Worm (Caenorhabditis elegans) whole organism, L4 larva: ENCODE measurements around the gene fbxb-42.

ENCODE experiments used
- D1046.2 ChIP-seq: fragments of 200-800 bp; sonication (Bioruptor generic); IDR thresholded peaks from 2 replicates; pipeline ENCODE4 v1.3.6; 2022; ENCODE audit warnings: missing genetic modification characterization, missing compliant biosample characterization
- F10B5.3 ChIP-seq: sonication (generic microtip); optimal IDR thresholded peaks from 2 replicates; lab custom pipeline; 2016; ENCODE audit warnings: mild to moderate bottlenecking, missing genetic modification characterization, missing compliant biosample characterization
- F26F4.8 ChIP-seq: fragments of 200-800 bp; sonication (Bioruptor generic); conservative IDR thresholded peaks from 2 replicates; pipeline ENCODE4 v1.3.6; 2022; ENCODE audit warnings: missing genetic modification characterization, missing compliant biosample characterization
- F44E2.7 ChIP-seq: fragments of 200-800 bp; sonication (Bioruptor generic); IDR thresholded peaks from 2 replicates; pipeline ENCODE4 v2.1.2; 2022; ENCODE audit warnings: missing genetic modification characterization, missing compliant biosample characterization
- R02D3.7 ChIP-seq: fragments of 150-350 bp; sonication (generic microtip); optimal IDR thresholded peaks from 3 replicates; lab custom pipeline; 2014; ENCODE audit warnings: missing biosample characterization, missing genetic modification characterization
- T26A8.4 ChIP-seq: fragments of 200-800 bp; sonication (Bioruptor generic); IDR thresholded peaks from 2 replicates; pipeline ENCODE4 v1.3.6; 2022; ENCODE audit warnings: missing genetic modification characterization, missing compliant biosample characterization
- Y48G9A.11 ChIP-seq: fragments of 200-800 bp; sonication (Bioruptor generic); IDR thresholded peaks from 2 replicates; pipeline ENCODE4 v1.3.6; 2022; ENCODE audit warnings: missing genetic modification reagents, missing genetic modification characterization, missing compliant biosample characterization
- Y75B8A.6 ChIP-seq: fragments of 200-800 bp; sonication (Bioruptor generic); IDR thresholded peaks from 2 replicates; pipeline ENCODE4 v1.3.6; 2022; ENCODE audit warnings: missing genetic modification reagents, missing genetic modification characterization, missing compliant biosample characterization
- ceh-28 ChIP-seq: fragments of 150-350 bp; optimal IDR thresholded peaks from 2 replicates; lab custom pipeline; 2014; ENCODE audit warnings: missing biosample characterization, missing genetic modification reagents, missing genetic modification characterization
- ceh-82 ChIP-seq: sonication (generic microtip); optimal IDR thresholded peaks from 2 replicates; lab custom pipeline; 2017; ENCODE audit warnings: missing biosample characterization, missing genetic modification characterization
- ces-1 ChIP-seq: fragments of 150-350 bp; sonication (generic microtip); optimal IDR thresholded peaks from 4 replicates; lab custom pipeline; 2014; ENCODE audit warnings: missing biosample characterization, missing genetic modification reagents, missing genetic modification characterization
- ctbp-1 ChIP-seq: fragments of 200-800 bp; sonication (Bioruptor generic); IDR thresholded peaks from 2 replicates; pipeline ENCODE4 v1.3.6; 2022; ENCODE audit warnings: missing genetic modification reagents, missing genetic modification characterization, missing compliant biosample characterization
- daf-12 ChIP-seq: fragments of 150-350 bp; optimal IDR thresholded peaks from 2 replicates; lab custom pipeline; 2014; ENCODE audit warnings: missing biosample characterization, missing genetic modification reagents, missing genetic modification characterization
- daf-16 ChIP-seq, 3 experiments: sonication (generic microtip); optimal IDR thresholded peaks; 2 replicates each; lab custom pipeline; 2016 to 2017; ENCODE audit warnings: missing genetic modification characterization in 3 of 3, missing genetic modification reagents in 3 of 3, mild to moderate bottlenecking in 2 of 3, missing compliant biosample characterization in 2 of 3, missing biosample characterization in 1 of 3, moderate library complexity in 1 of 3
- daf-19 ChIP-seq: fragments of 200-800 bp; sonication (Bioruptor generic); conservative IDR thresholded peaks from 2 replicates; pipeline ENCODE4 v1.3.6; 2022; ENCODE audit warnings: missing genetic modification characterization, missing compliant biosample characterization
- daf-8 ChIP-seq: fragments of 200-800 bp; sonication (Bioruptor generic); IDR thresholded peaks from 2 replicates; pipeline ENCODE4 v1.3.6; 2022; ENCODE audit warnings: missing genetic modification characterization, missing compliant biosample characterization
- duxl-1 ChIP-seq: sonication (generic microtip); optimal IDR thresholded peaks from 2 replicates; lab custom pipeline; 2016; ENCODE audit warnings: mild to moderate bottlenecking, missing genetic modification characterization, moderate library complexity, missing compliant biosample characterization; ENCODE audit not compliant: poor library complexity
- dve-1 ChIP-seq: sonication (generic microtip); optimal IDR thresholded peaks from 2 replicates; lab custom pipeline; 2017; ENCODE audit warnings: antibody characterized with exemption, mild to moderate bottlenecking, missing genetic modification characterization, missing compliant biosample characterization; ENCODE audit not compliant: insufficient read depth
- egl-43 ChIP-seq: fragments of 200-800 bp; sonication (Bioruptor generic); IDR thresholded peaks from 2 replicates; pipeline ENCODE4 v1.3.6; 2022; ENCODE audit warnings: missing genetic modification reagents, missing genetic modification characterization, missing compliant biosample characterization
- hlh-11 ChIP-seq: fragments of 200-800 bp; sonication (Bioruptor generic); optimal IDR thresholded peaks from 2 replicates; lab custom pipeline; 2018; ENCODE audit warnings: mild to moderate bottlenecking, missing genetic modification characterization, missing compliant biosample characterization
- lin-1 ChIP-seq: fragments of 200-800 bp; sonication (Bioruptor generic); IDR thresholded peaks from 2 replicates; pipeline ENCODE4 v1.3.6; 2022; ENCODE audit warnings: missing genetic modification reagents, missing genetic modification characterization, missing compliant biosample characterization
- lin-13 ChIP-seq: fragments of 150-350 bp; optimal IDR thresholded peaks from 2 replicates; lab custom pipeline; 2014; ENCODE audit warnings: missing biosample characterization, missing genetic modification reagents, missing genetic modification characterization
- lin-29 ChIP-seq: fragments of 200-800 bp; sonication (Bioruptor generic); IDR thresholded peaks from 2 replicates; pipeline ENCODE4 v1.3.6; 2022; ENCODE audit warnings: missing genetic modification reagents, missing genetic modification characterization, missing compliant biosample characterization
- lin-39 ChIP-seq: fragments of 150-350 bp; optimal IDR thresholded peaks from 2 replicates; lab custom pipeline; 2014; ENCODE audit warnings: missing biosample characterization, missing genetic modification reagents, missing genetic modification characterization
- madf-5 ChIP-seq, 2 experiments: fragments of 200-800 bp; sonication (Bioruptor generic); IDR thresholded peaks; 2 replicates each; pipeline ENCODE4 v1.3.6; 2022; ENCODE audit warnings: missing compliant biosample characterization in 2 of 2, missing genetic modification characterization in 2 of 2
- mdl-1 ChIP-seq, 2 experiments: fragments of 150-350 bp in 1 of 2; sonication (generic microtip) in 1 of 2; optimal IDR thresholded peaks; 2 replicates each; lab custom pipeline; 2014 to 2017; ENCODE audit warnings: missing biosample characterization in 2 of 2, missing genetic modification characterization in 2 of 2
- mep-1 ChIP-seq: fragments of 150-350 bp; sonication (generic microtip); optimal IDR thresholded peaks from 3 replicates; lab custom pipeline; 2014; ENCODE audit warnings: missing biosample characterization, missing genetic modification characterization
- mes-2 ChIP-seq: sonication (generic microtip); optimal IDR thresholded peaks from 2 replicates; lab custom pipeline; 2016; ENCODE audit warnings: missing genotype, mild to moderate bottlenecking, missing genetic modification characterization, missing compliant biosample characterization; ENCODE audit not compliant: poor library complexity, severe bottlenecking
- nhr-102 ChIP-seq: sonication (generic microtip); optimal IDR thresholded peaks from 2 replicates; lab custom pipeline; 2016; ENCODE audit warnings: mild to moderate bottlenecking, missing genetic modification characterization, moderate library complexity, missing compliant biosample characterization
- nhr-237 ChIP-seq: sonication (generic microtip); optimal IDR thresholded peaks from 2 replicates; lab custom pipeline; 2017; ENCODE audit warnings: missing biosample characterization, missing genetic modification characterization
- nhr-25 ChIP-seq: sonication (generic microtip); optimal IDR thresholded peaks from 2 replicates; lab custom pipeline; 2017; ENCODE audit warnings: missing genetic modification characterization, mild to moderate bottlenecking, missing compliant biosample characterization, antibody characterized with exemption, moderate library complexity, borderline replicate concordance; ENCODE audit not compliant: insufficient read depth
- nhr-28 ChIP-seq: fragments of 150-350 bp; optimal IDR thresholded peaks from 2 replicates; lab custom pipeline; 2014; ENCODE audit warnings: missing biosample characterization, missing genetic modification characterization
- nhr-42 ChIP-seq: fragments of 200-800 bp; sonication (Bioruptor generic); IDR thresholded peaks from 2 replicates; pipeline ENCODE4 v1.3.6; 2022; ENCODE audit warnings: missing genetic modification characterization, missing compliant biosample characterization
- nhr-77 ChIP-seq: fragments of 150-350 bp; optimal IDR thresholded peaks from 2 replicates; lab custom pipeline; 2014; ENCODE audit warnings: missing biosample characterization, missing genetic modification characterization
- pha-4 ChIP-seq, 2 experiments: fragments of 150-350 bp in 1 of 2; fragments of 200-800 bp in 1 of 2; sonication (Bioruptor generic) in 1 of 2; IDR thresholded peaks in 1 of 2; optimal IDR thresholded peaks in 1 of 2; 2 replicates each; pipeline versions ENCODE4 v1.3.6 to Lab custom; 2014 to 2022; ENCODE audit warnings: missing genetic modification characterization in 2 of 2, missing genetic modification reagents in 2 of 2, missing biosample characterization in 1 of 2, missing compliant biosample characterization in 1 of 2
- php-3 ChIP-seq: fragments of 200-800 bp; sonication (Bioruptor generic); IDR thresholded peaks from 2 replicates; pipeline ENCODE4 v1.3.6; 2022; ENCODE audit warnings: missing genetic modification reagents, missing genetic modification characterization, missing compliant biosample characterization
- skn-1 ChIP-seq: fragments of 150-350 bp; optimal IDR thresholded peaks from 2 replicates; lab custom pipeline; 2014; ENCODE audit warnings: missing biosample characterization, missing genetic modification characterization
- snpc-1.2 ChIP-seq: fragments of 200-800 bp; sonication (Bioruptor generic); IDR thresholded peaks from 2 replicates; pipeline ENCODE4 v1.3.6; 2022; ENCODE audit warnings: missing genetic modification reagents, missing genetic modification characterization, missing compliant biosample characterization
- snpc-4 ChIP-seq: fragments of 150-350 bp; optimal IDR thresholded peaks from 2 replicates; lab custom pipeline; 2014; ENCODE audit warnings: missing biosample characterization, missing genetic modification characterization
- spr-1 ChIP-seq: sonication (generic microtip); optimal IDR thresholded peaks from 2 replicates; lab custom pipeline; 2016; ENCODE audit warnings: mild to moderate bottlenecking, missing genetic modification characterization, missing compliant biosample characterization
- tag-97 ChIP-seq: fragments of 200-800 bp; sonication (Bioruptor generic); IDR thresholded peaks from 2 replicates; pipeline ENCODE4 v1.3.6; 2022; ENCODE audit warnings: missing genetic modification characterization, missing compliant biosample characterization
- unc-39 ChIP-seq: sonication (generic microtip); optimal IDR thresholded peaks from 2 replicates; lab custom pipeline; 2017; ENCODE audit warnings: missing biosample characterization, missing genetic modification characterization
- unc-62 ChIP-seq, 3 experiments: fragments of 150-350 bp in 1 of 3; sonication (generic microtip); optimal IDR thresholded peaks in 2 of 3; peaks in 1 of 3; 1 replicate in 1 of 3; 2 replicates in 2 of 3; lab custom pipeline; 2014 to 2017; ENCODE audit warnings: missing biosample characterization in 3 of 3, missing genetic modification characterization in 3 of 3, missing genetic modification reagents in 3 of 3, missing genotype in 1 of 3
- zfp-3 ChIP-seq: fragments of 200-800 bp; sonication (Bioruptor generic); conservative IDR thresholded peaks from 2 replicates; pipeline ENCODE4 v1.3.6; 2022; ENCODE audit warnings: missing genetic modification reagents, missing genetic modification characterization, missing compliant biosample characterization
- ztf-7 ChIP-seq: fragments of 150-350 bp; optimal IDR thresholded peaks from 2 replicates; lab custom pipeline; 2014; ENCODE audit warnings: missing biosample characterization, missing genetic modification characterization

Gene fbxb-42

ce11 chrII:1517354-1517753 is 20.1 kb upstream of the fbxb-42 start, which contains the start of gene math-45:
Gene math-45 (minus strand): TSS chrII:1517454.
- TF ChIP-seq nhr-42 (GFP tag; lab: Robert Waterston, UW) (no peak), skn-1 (tag; lab: Kevin White, UChicago) (no peak), nhr-28 (tag; lab: Kevin White, UChicago) (peak; percentile 17), egl-43 (GFP tag; lab: Robert Waterston, UW) (no peak), daf-19 (GFP tag; lab: Robert Waterston, UW) (no peak), daf-16 (GFP tag; optimal IDR thresholded peaks at IDR 0.05; lab: Kevin White, UChicago) (no peak), daf-16 (tag; optimal IDR thresholded peaks at IDR 0.05; lab: Kevin White, UChicago) (peak; percentile 52), ceh-28 (tag; lab: Kevin White, UChicago) (no peak)

- no peak for TF ChIP-seq duxl-1 (tag; lab: Kevin White, UChicago)
- TF ChIP-seq F10B5.3: no peak
- no peak for TF ChIP-seq egl-43 (GFP tag; lab: Robert Waterston, UW)
- TF ChIP-seq daf-12: no peak
- TF ChIP-seq tag-97 (GFP tag; lab: Robert Waterston, UW): no peak
- TF ChIP-seq F26F4.8 (GFP tag; lab: Robert Waterston, UW): no peak
- no peak for TF ChIP-seq D1046.2 (GFP tag; lab: Robert Waterston, UW)
- TF ChIP-seq lin-13: no peak
- no peak for TF ChIP-seq snpc-4 (tag; lab: Kevin White, UChicago)
- no peak for TF ChIP-seq lin-39 (tag; lab: Kevin White, UChicago)
- TF ChIP-seq nhr-25 (tag; lab: Kevin White, UChicago): no peak
- no peak for TF ChIP-seq T26A8.4 (GFP tag; lab: Robert Waterston, UW)
Observed at ce11 chrII:1518914-1519313, 18.5 kb upstream of the fbxb-42 start, which contains the start of gene Y51H7BR.8. Gene Y51H7BR.8 (plus strand): TSS chrII:1519214.

- TF ChIP-seq nhr-237 (tag; lab: Kevin White, UChicago) (no peak), dve-1 (peak; percentile 6), R02D3.7 (tag; lab: Kevin White, UChicago) (no peak), Y75B8A.6 (GFP tag; lab: Robert Waterston, UW) (peak; percentile 60; the same call in 1 of the 2 replicates), pha-4 (GFP tag; IDR thresholded peaks at IDR 0.05; lab: Robert Waterston, UW) (peak; percentile 73), pha-4 (tag; optimal IDR thresholded peaks at IDR 0.05; lab: Kevin White, UChicago) (no peak), php-3 (GFP tag; lab: Robert Waterston, UW) (no peak), duxl-1 (tag; lab: Kevin White, UChicago) (peak; percentile 86), ctbp-1 (peak; percentile 72), mdl-1 (tag; optimal IDR thresholded peaks at IDR 0.05; lab: Kevin White, UChicago) (no peak), ces-1 (GFP tag; lab: Kevin White, UChicago) (no peak), nhr-102 (tag; lab: Kevin White, UChicago) (no peak), mep-1 (tag; lab: Kevin White, UChicago) (peak; percentile 49), daf-8 (no peak), lin-29 (GFP tag; lab: Robert Waterston, UW) (no peak), mes-2 (tag; lab: Kevin White, UChicago) (peak; percentile 80), hlh-11 (tag; lab: Kevin White, UChicago) (no peak), madf-5 (GFP tag; IDR thresholded peaks at IDR 0.05; lab: Robert Waterston, UW) (peak in 1 of 2 experiments; percentile 45; a peak in 1 of 4 replicates), nhr-77 (tag; lab: Kevin White, UChicago) (no peak), F44E2.7 (GFP tag; lab: Robert Waterston, UW) (no peak), ztf-7 (peak; percentile 45), spr-1 (tag; lab: Kevin White, UChicago) (peak; percentile 18), Y48G9A.11 (GFP tag; lab: Robert Waterston, UW) (peak; percentile 65; the same call in 1 of the 2 replicates), zfp-3 (0 out of 2 replicates have a peak, but pooled peaks have one; percentile 64), unc-39 (tag; lab: Kevin White, UChicago) (no peak), snpc-4 (tag; lab: Kevin White, UChicago) (no peak), unc-62 (GFP tag; optimal IDR thresholded peaks at IDR 0.05 in 1 of 2; lab: Kevin White, UChicago) (no peak), unc-62 (tag; optimal IDR thresholded peaks at IDR 0.05; lab: Kevin White, UChicago) (no peak), ceh-28 (tag; lab: Kevin White, UChicago) (no peak), lin-39 (tag; lab: Kevin White, UChicago) (no peak), lin-1 (GFP tag; lab: Robert Waterston, UW) (peak; percentile 37; the same call in 1 of the 2 replicates), ceh-82 (no peak), snpc-1.2 (GFP tag; lab: Robert Waterston, UW) (peak; percentile 52; the same call in 1 of the 2 replicates)
Observed at ce11 chrII:1519867-1520266, 17.6 kb upstream of the fbxb-42 start.
